Worm (Caenorhabditis elegans) whole organism, L4 larva: ENCODE results near the gene clh-1.

Experiments
- D1046.2 ChIP-seq: fragments of 200-800 bp; sonication (Bioruptor generic); IDR thresholded peaks from 2 replicates; pipeline ENCODE4 v1.3.6; 2022; ENCODE audit warnings: missing genetic modification characterization, missing compliant biosample characterization
- F26F4.8 ChIP-seq: fragments of 200-800 bp; sonication (Bioruptor generic); conservative IDR thresholded peaks from 2 replicates; pipeline ENCODE4 v1.3.6; 2022; ENCODE audit warnings: missing genetic modification characterization, missing compliant biosample characterization
- F37D6.2 ChIP-seq: sonication (generic microtip); optimal IDR thresholded peaks from 2 replicates; lab custom pipeline; 2016; ENCODE audit warnings: mild to moderate bottlenecking, missing genetic modification characterization, missing compliant biosample characterization
- T26A8.4 ChIP-seq: fragments of 200-800 bp; sonication (Bioruptor generic); IDR thresholded peaks from 2 replicates; pipeline ENCODE4 v1.3.6; 2022; ENCODE audit warnings: missing genetic modification characterization, missing compliant biosample characterization
- ZK337.2 ChIP-seq: fragments of 200-800 bp; sonication (Bioruptor generic); IDR thresholded peaks from 2 replicates; pipeline ENCODE4 v1.3.6; 2022; ENCODE audit warnings: missing genetic modification reagents, missing genetic modification characterization, missing compliant biosample characterization
- ZK546.5 ChIP-seq, 2 experiments: sonication (generic microtip); optimal IDR thresholded peaks; 2 replicates each; lab custom pipeline; 2017; ENCODE audit warnings: missing biosample characterization in 2 of 2, missing genetic modification characterization in 2 of 2
- ama-1 ChIP-seq: fragments of 150-350 bp; optimal IDR thresholded peaks from 2 replicates; lab custom pipeline; 2014; ENCODE audit warnings: inconsistent platforms, mixed read lengths
- ceh-28 ChIP-seq: fragments of 150-350 bp; optimal IDR thresholded peaks from 2 replicates; lab custom pipeline; 2014; ENCODE audit warnings: missing biosample characterization, missing genetic modification reagents, missing genetic modification characterization
- ces-1 ChIP-seq: fragments of 150-350 bp; sonication (generic microtip); optimal IDR thresholded peaks from 4 replicates; lab custom pipeline; 2014; ENCODE audit warnings: missing biosample characterization, missing genetic modification reagents, missing genetic modification characterization
- cey-2 ChIP-seq: sonication (generic microtip); optimal IDR thresholded peaks from 3 replicates; lab custom pipeline; 2017; ENCODE audit warnings: missing genetic modification characterization, mild to moderate bottlenecking, missing compliant biosample characterization, antibody characterized with exemption, borderline replicate concordance; ENCODE audit not compliant: insufficient read depth
- daf-12 ChIP-seq: fragments of 150-350 bp; optimal IDR thresholded peaks from 2 replicates; lab custom pipeline; 2014; ENCODE audit warnings: missing biosample characterization, missing genetic modification reagents, missing genetic modification characterization
- daf-19 ChIP-seq: fragments of 200-800 bp; sonication (Bioruptor generic); conservative IDR thresholded peaks from 2 replicates; pipeline ENCODE4 v1.3.6; 2022; ENCODE audit warnings: missing genetic modification characterization, missing compliant biosample characterization
- duxl-1 ChIP-seq: sonication (generic microtip); optimal IDR thresholded peaks from 2 replicates; lab custom pipeline; 2016; ENCODE audit warnings: mild to moderate bottlenecking, missing genetic modification characterization, moderate library complexity, missing compliant biosample characterization; ENCODE audit not compliant: poor library complexity
- dve-1 ChIP-seq: sonication (generic microtip); optimal IDR thresholded peaks from 2 replicates; lab custom pipeline; 2017; ENCODE audit warnings: antibody characterized with exemption, mild to moderate bottlenecking, missing genetic modification characterization, missing compliant biosample characterization; ENCODE audit not compliant: insufficient read depth
- egl-27 ChIP-seq: sonication (generic microtip); optimal IDR thresholded peaks from 3 replicates; lab custom pipeline; 2017; ENCODE audit warnings: missing biosample characterization, missing genetic modification reagents, missing genetic modification characterization
- jun-1 ChIP-seq: fragments of 150-350 bp; optimal IDR thresholded peaks from 2 replicates; lab custom pipeline; 2014; ENCODE audit warnings: missing biosample characterization, missing genetic modification reagents, missing genetic modification characterization
- lim-7 ChIP-seq: fragments of 200-800 bp; sonication (Bioruptor generic); IDR thresholded peaks from 2 replicates; pipeline ENCODE4 v1.3.6; 2022; ENCODE audit warnings: missing genetic modification characterization, missing compliant biosample characterization
- lin-1 ChIP-seq: fragments of 200-800 bp; sonication (Bioruptor generic); IDR thresholded peaks from 2 replicates; pipeline ENCODE4 v1.3.6; 2022; ENCODE audit warnings: missing genetic modification reagents, missing genetic modification characterization, missing compliant biosample characterization
- lin-15B ChIP-seq: fragments of 150-350 bp; sonication (generic microtip); optimal IDR thresholded peaks from 3 replicates; lab custom pipeline; 2014; ENCODE audit warnings: missing biosample characterization, missing genetic modification characterization
- lin-38 ChIP-seq: fragments of 200-800 bp; sonication (Bioruptor generic); IDR thresholded peaks from 2 replicates; pipeline ENCODE4 v1.3.6; 2022; ENCODE audit warnings: missing genetic modification reagents, missing genetic modification characterization, missing compliant biosample characterization
- lin-39 ChIP-seq: fragments of 150-350 bp; optimal IDR thresholded peaks from 2 replicates; lab custom pipeline; 2014; ENCODE audit warnings: missing biosample characterization, missing genetic modification reagents, missing genetic modification characterization
- lir-3 ChIP-seq: sonication (generic microtip); optimal IDR thresholded peaks from 2 replicates; lab custom pipeline; 2016; ENCODE audit warnings: mild to moderate bottlenecking, missing genetic modification characterization, missing compliant biosample characterization
- madf-5 ChIP-seq, 2 experiments: fragments of 200-800 bp; sonication (Bioruptor generic); IDR thresholded peaks; 2 replicates each; pipeline ENCODE4 v1.3.6; 2022; ENCODE audit warnings: missing compliant biosample characterization in 2 of 2, missing genetic modification characterization in 2 of 2
- madf-9 ChIP-seq: fragments of 200-800 bp; sonication (Bioruptor generic); conservative IDR thresholded peaks from 2 replicates; pipeline ENCODE4 v1.3.6; 2022; ENCODE audit warnings: missing genetic modification reagents, missing genetic modification characterization, missing compliant biosample characterization
- mdl-1 ChIP-seq, 2 experiments: fragments of 150-350 bp in 1 of 2; sonication (generic microtip) in 1 of 2; optimal IDR thresholded peaks; 2 replicates each; lab custom pipeline; 2014 to 2017; ENCODE audit warnings: missing biosample characterization in 2 of 2, missing genetic modification characterization in 2 of 2
- mxl-2 ChIP-seq: fragments of 200-800 bp; sonication (Bioruptor generic); conservative IDR thresholded peaks from 2 replicates; pipeline ENCODE4 v1.3.6; 2022; ENCODE audit warnings: missing genetic modification reagents, missing genetic modification characterization, missing compliant biosample characterization
- nhr-102 ChIP-seq: sonication (generic microtip); optimal IDR thresholded peaks from 2 replicates; lab custom pipeline; 2016; ENCODE audit warnings: mild to moderate bottlenecking, missing genetic modification characterization, moderate library complexity, missing compliant biosample characterization
- nhr-11 ChIP-seq: fragments of 150-350 bp; optimal IDR thresholded peaks from 2 replicates; lab custom pipeline; 2014; ENCODE audit warnings: missing biosample characterization, missing genetic modification characterization
- nhr-25 ChIP-seq: sonication (generic microtip); optimal IDR thresholded peaks from 2 replicates; lab custom pipeline; 2017; ENCODE audit warnings: missing genetic modification characterization, mild to moderate bottlenecking, missing compliant biosample characterization, antibody characterized with exemption, moderate library complexity, borderline replicate concordance; ENCODE audit not compliant: insufficient read depth
- nhr-28 ChIP-seq: fragments of 150-350 bp; optimal IDR thresholded peaks from 2 replicates; lab custom pipeline; 2014; ENCODE audit warnings: missing biosample characterization, missing genetic modification characterization
- nhr-41 ChIP-seq: fragments of 200-800 bp; sonication (Bioruptor generic); IDR thresholded peaks from 2 replicates; pipeline ENCODE4 v1.3.6; 2022; ENCODE audit warnings: missing genetic modification reagents, missing genetic modification characterization, missing compliant biosample characterization
- nhr-48 ChIP-seq: sonication (generic microtip); optimal IDR thresholded peaks from 2 replicates; lab custom pipeline; 2016; ENCODE audit warnings: mild to moderate bottlenecking, missing genetic modification characterization, missing compliant biosample characterization
- nhr-76 ChIP-seq: fragments of 150-350 bp; optimal IDR thresholded peaks from 2 replicates; lab custom pipeline; 2014; ENCODE audit warnings: missing biosample characterization, missing genetic modification characterization
- pha-4 ChIP-seq, 2 experiments: fragments of 150-350 bp in 1 of 2; fragments of 200-800 bp in 1 of 2; sonication (Bioruptor generic) in 1 of 2; IDR thresholded peaks in 1 of 2; optimal IDR thresholded peaks in 1 of 2; 2 replicates each; pipeline versions ENCODE4 v1.3.6 to Lab custom; 2014 to 2022; ENCODE audit warnings: missing genetic modification characterization in 2 of 2, missing genetic modification reagents in 2 of 2, missing biosample characterization in 1 of 2, missing compliant biosample characterization in 1 of 2
- pqm-1 ChIP-seq: sonication (generic microtip); optimal IDR thresholded peaks from 2 replicates; lab custom pipeline; 2017; ENCODE audit warnings: missing biosample characterization, missing genetic modification characterization
- saeg-2 ChIP-seq: fragments of 200-800 bp; sonication (Bioruptor generic); IDR thresholded peaks from 2 replicates; pipeline ENCODE4 v1.3.6; 2022; ENCODE audit warnings: missing genetic modification reagents, missing genetic modification characterization, missing compliant biosample characterization
- sdz-12 ChIP-seq: fragments of 200-800 bp; sonication (Bioruptor generic); optimal IDR thresholded peaks from 2 replicates; lab custom pipeline; 2018; ENCODE audit warnings: mild to moderate bottlenecking, missing genetic modification characterization, missing compliant biosample characterization
- spr-1 ChIP-seq: sonication (generic microtip); optimal IDR thresholded peaks from 2 replicates; lab custom pipeline; 2016; ENCODE audit warnings: mild to moderate bottlenecking, missing genetic modification characterization, missing compliant biosample characterization
- spr-3 ChIP-seq: fragments of 200-800 bp; sonication (Bioruptor generic); optimal IDR thresholded peaks from 2 replicates; lab custom pipeline; 2018; ENCODE audit warnings: mild to moderate bottlenecking, missing genetic modification characterization, missing compliant biosample characterization
- tag-97 ChIP-seq: fragments of 200-800 bp; sonication (Bioruptor generic); IDR thresholded peaks from 2 replicates; pipeline ENCODE4 v1.3.6; 2022; ENCODE audit warnings: missing genetic modification characterization, missing compliant biosample characterization
- unc-62 ChIP-seq, 3 experiments: fragments of 150-350 bp in 1 of 3; sonication (generic microtip); optimal IDR thresholded peaks in 2 of 3; peaks in 1 of 3; 1 replicate in 1 of 3; 2 replicates in 2 of 3; lab custom pipeline; 2014 to 2017; ENCODE audit warnings: missing biosample characterization in 3 of 3, missing genetic modification characterization in 3 of 3, missing genetic modification reagents in 3 of 3, missing genotype in 1 of 3
- zfp-2 ChIP-seq: sonication (generic microtip); optimal IDR thresholded peaks from 2 replicates; lab custom pipeline; 2016; ENCODE audit warnings: mild to moderate bottlenecking, missing genetic modification characterization, missing compliant biosample characterization
- zip-2 ChIP-seq: fragments of 150-350 bp; optimal IDR thresholded peaks from 2 replicates; lab custom pipeline; 2014; ENCODE audit warnings: missing biosample characterization, missing genetic modification characterization
- ztf-11 ChIP-seq: fragments of 150-350 bp; optimal IDR thresholded peaks from 2 replicates; lab custom pipeline; 2014; ENCODE audit warnings: missing biosample characterization, missing genetic modification characterization

clh-1 gene

DNA sequence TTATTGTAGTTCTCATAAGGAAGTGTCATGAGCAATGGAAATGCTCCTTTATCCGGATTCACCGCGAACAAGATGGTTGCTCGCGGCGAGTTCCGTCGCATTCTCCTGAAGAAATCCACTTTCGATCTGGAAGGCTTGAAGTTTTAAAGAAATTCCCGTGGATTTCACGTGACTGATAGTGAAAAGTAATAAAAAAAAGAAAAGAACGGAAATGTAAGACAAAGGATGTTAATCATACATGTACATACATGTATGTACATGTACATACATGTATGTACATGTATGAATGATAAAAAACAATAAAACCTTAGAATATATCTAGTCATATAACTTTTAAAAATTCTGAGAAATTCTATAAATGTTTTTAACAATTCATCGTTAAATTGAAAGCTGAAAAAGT is at the start of gene clh-1:
Gene clh-1 (minus strand): TSS at position 101 of the 400 bp plus-strand sequence.
- TF ChIP-seq daf-19 (GFP tag; lab: Robert Waterston, UW) (no peak), nhr-102 (tag; lab: Kevin White, UChicago) (no peak), madf-9 (GFP tag; lab: Robert Waterston, UW) (no peak), lin-39 (tag; lab: Kevin White, UChicago) (no peak), sdz-12 (GFP tag; lab: Kevin White, UChicago) (no peak), T26A8.4 (no peak), lin-15B (tag; lab: Kevin White, UChicago) (no peak), lin-38 (GFP tag; lab: Robert Waterston, UW) (no peak), ces-1 (GFP tag; lab: Kevin White, UChicago) (no peak)

DNA sequence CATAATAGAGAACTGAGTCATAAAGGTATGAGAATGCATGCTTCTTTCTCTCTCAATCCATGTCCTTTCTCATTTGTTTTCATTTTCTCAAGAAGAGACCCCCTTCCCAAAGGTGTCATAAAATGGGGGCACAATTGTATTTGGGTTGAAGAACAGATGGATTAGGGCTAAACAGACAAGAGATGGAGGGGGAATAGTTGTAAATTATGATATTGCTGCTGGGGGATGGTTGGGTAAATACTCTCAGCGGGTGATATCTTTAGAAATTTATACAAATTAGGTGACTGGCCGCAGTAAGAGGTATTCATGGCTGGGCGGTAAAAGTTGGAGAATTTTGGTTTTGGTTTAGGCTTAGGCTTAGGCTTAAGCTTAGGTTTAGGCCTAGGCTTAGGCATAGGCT is 48.8 kb upstream of the clh-1 start:
- TF ChIP-seq unc-62 (GFP tag; optimal IDR thresholded peaks at IDR 0.05 in 1 of 2; lab: Kevin White, UChicago) (peak in 1 of 2 experiments; percentile 59), unc-62 (tag; optimal IDR thresholded peaks at IDR 0.05; lab: Kevin White, UChicago) (no peak), mxl-2 (GFP tag; lab: Robert Waterston, UW) (no peak), nhr-102 (tag; lab: Kevin White, UChicago) (no peak), nhr-76 (tag; lab: Kevin White, UChicago) (no peak), lin-15B (tag; lab: Kevin White, UChicago) (no peak), tag-97 (GFP tag; lab: Robert Waterston, UW) (no peak), lim-7 (no peak), saeg-2 (GFP tag; lab: Robert Waterston, UW) (no peak), zip-2 (tag; lab: Kevin White, UChicago) (no peak)

DNA sequence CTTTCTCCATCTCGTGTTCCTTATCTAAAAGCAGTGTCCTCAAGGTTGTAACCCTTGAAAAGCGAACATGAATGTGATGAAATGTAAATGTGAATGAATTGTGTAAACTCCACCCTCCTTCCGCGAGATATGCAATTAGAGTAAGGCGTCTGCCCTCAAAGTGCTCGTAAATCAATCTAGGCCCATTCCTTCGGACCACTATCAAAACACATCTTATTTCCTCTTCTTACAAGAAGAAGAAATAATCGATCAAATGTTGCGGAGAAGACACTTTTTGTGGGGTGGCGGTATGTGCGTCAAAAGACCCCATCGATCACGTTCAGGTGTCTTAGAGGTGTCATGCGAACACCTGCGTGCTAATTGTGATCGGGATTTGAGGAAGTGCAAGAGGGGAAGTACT is 45.9 kb upstream of the clh-1 start:
- TF ChIP-seq zfp-2 (tag; lab: Kevin White, UChicago) (no peak), egl-27 (tag; lab: Kevin White, UChicago) (no peak), nhr-28 (tag; lab: Kevin White, UChicago) (no peak), ceh-28 (no peak), ces-1 (GFP tag; lab: Kevin White, UChicago) (no peak), spr-1 (tag; lab: Kevin White, UChicago) (no peak), lin-1 (GFP tag; lab: Robert Waterston, UW) (no peak), ZK337.2 (GFP tag; lab: Robert Waterston, UW) (no peak), mdl-1 (tag; optimal IDR thresholded peaks at IDR 0.05; lab: Kevin White, UChicago) (no peak), ztf-11 (no peak), jun-1 (tag; lab: Kevin White, UChicago) (no peak), dve-1 (no peak), ZK546.5 (tag; optimal IDR thresholded peaks at IDR 0.05; lab: Kevin White, UChicago) (no peak), spr-3 (GFP tag; lab: Kevin White, UChicago) (no peak), duxl-1 (tag; lab: Kevin White, UChicago) (no peak), ama-1 (lab: Kevin White, UChicago) (no peak), nhr-25 (tag; lab: Kevin White, UChicago) (no peak), daf-12 (tag; lab: Kevin White, UChicago) (no peak), nhr-76 (tag; lab: Kevin White, UChicago) (no peak), mxl-2 (GFP tag; lab: Robert Waterston, UW) (no peak)

DNA sequence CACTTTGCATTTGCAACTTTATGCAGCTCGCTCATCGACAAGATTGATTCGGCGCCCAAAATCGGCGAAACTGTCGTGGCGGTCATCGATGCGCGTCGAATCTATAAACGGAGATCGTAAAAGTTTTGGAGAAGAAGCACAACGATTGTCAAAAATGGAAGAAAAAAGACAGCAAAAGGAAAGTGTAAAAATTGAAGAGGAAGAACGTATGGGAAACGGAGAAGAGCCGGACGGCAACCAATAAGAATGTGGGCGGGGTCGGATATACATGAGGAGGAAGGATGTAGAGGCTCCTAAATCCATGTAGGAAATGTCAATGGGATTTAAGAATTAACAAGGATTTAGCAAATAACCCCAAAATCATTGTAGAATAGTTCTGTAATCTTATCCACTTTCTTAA is 44.8 kb upstream of the clh-1 start, which contains the start of gene vab-23:
Gene vab-23 (minus strand): TSS at position 101 of the 400 bp plus-strand sequence.
- TF ChIP-seq mdl-1 (tag; optimal IDR thresholded peaks at IDR 0.05; lab: Kevin White, UChicago), result no peak
- TF ChIP-seq nhr-48 (tag; lab: Kevin White, UChicago), result no peak
- no peak for TF ChIP-seq ama-1 (lab: Kevin White, UChicago)
- no peak for TF ChIP-seq lim-7
- no peak for TF ChIP-seq cey-2 (tag; lab: Kevin White, UChicago)
- TF ChIP-seq nhr-28 (tag; lab: Kevin White, UChicago), result no peak
- TF ChIP-seq ztf-11, result no peak
- no peak for TF ChIP-seq lir-3
- no peak for TF ChIP-seq nhr-11 (tag; lab: Kevin White, UChicago)
- TF ChIP-seq pqm-1 (tag; lab: Kevin White, UChicago), result no peak
- no peak for TF ChIP-seq F37D6.2 (tag; lab: Kevin White, UChicago)
- no peak for TF ChIP-seq D1046.2 (GFP tag; lab: Robert Waterston, UW)
- TF ChIP-seq F26F4.8 (GFP tag; lab: Robert Waterston, UW), result no peak
- TF ChIP-seq lin-1 (GFP tag; lab: Robert Waterston, UW), result no peak
- TF ChIP-seq madf-5 (GFP tag; IDR thresholded peaks at IDR 0.05; lab: Robert Waterston, UW), result no peak
- no peak for TF ChIP-seq pha-4 (GFP tag; IDR thresholded peaks at IDR 0.05; lab: Robert Waterston, UW)
- TF ChIP-seq pha-4 (tag; optimal IDR thresholded peaks at IDR 0.05; lab: Kevin White, UChicago), result no peak
- TF ChIP-seq nhr-41, result no peak
